Worm (Caenorhabditis elegans) whole organism, L2 larva: ENCODE measurements around the gene T23D5.8.

Experiments
- C34F6.9 ChIP-seq: fragments of 150-350 bp; optimal IDR thresholded peaks from 2 replicates; lab custom pipeline; 2014; ENCODE audit warnings: missing biosample characterization, missing genetic modification characterization
- F13H6.1 ChIP-seq: sonication (generic microtip); optimal IDR thresholded peaks from 2 replicates; lab custom pipeline; 2016; ENCODE audit warnings: missing genetic modification characterization, missing compliant biosample characterization
- R02D3.7 ChIP-seq: fragments of 150-350 bp; optimal IDR thresholded peaks from 2 replicates; lab custom pipeline; 2014; ENCODE audit warnings: missing biosample characterization, missing genetic modification characterization
- ZK546.5 ChIP-seq: sonication (generic microtip); optimal IDR thresholded peaks from 2 replicates; lab custom pipeline; 2017; ENCODE audit warnings: missing biosample characterization, missing genetic modification characterization
- aly-2 ChIP-seq: fragments of 150-350 bp; optimal IDR thresholded peaks from 2 replicates; lab custom pipeline; 2014; ENCODE audit warnings: missing biosample characterization, missing genetic modification characterization
- ama-1 ChIP-seq: fragments of 150-350 bp; optimal IDR thresholded peaks from 2 replicates; lab custom pipeline; 2018; ENCODE audit warnings: inconsistent platforms
- blmp-1 ChIP-seq: sonication (generic microtip); optimal IDR thresholded peaks from 2 replicates; lab custom pipeline; 2017; ENCODE audit warnings: missing genetic modification characterization, mild to moderate bottlenecking, missing compliant biosample characterization, antibody characterized with exemption, moderate library complexity; ENCODE audit not compliant: insufficient read depth
- ceh-16 ChIP-seq: fragments of 150-350 bp; optimal IDR thresholded peaks from 2 replicates; lab custom pipeline; 2014; ENCODE audit warnings: missing biosample characterization, missing genetic modification characterization
- ceh-82 ChIP-seq: fragments of 150-350 bp; optimal IDR thresholded peaks from 2 replicates; lab custom pipeline; 2014; ENCODE audit warnings: missing biosample characterization, missing genetic modification characterization
- egl-27 ChIP-seq: sonication (generic microtip); optimal IDR thresholded peaks from 3 replicates; lab custom pipeline; 2017; ENCODE audit warnings: missing biosample characterization, missing genetic modification reagents, missing genetic modification characterization
- elt-1 ChIP-seq: fragments of 150-350 bp; optimal IDR thresholded peaks from 2 replicates; lab custom pipeline; 2014; ENCODE audit warnings: missing biosample characterization, missing genetic modification characterization
- elt-3 ChIP-seq: sonication (generic microtip); optimal IDR thresholded peaks from 2 replicates; lab custom pipeline; 2017; ENCODE audit warnings: missing biosample characterization, missing genetic modification characterization
- fos-1 ChIP-seq: fragments of 150-350 bp; optimal IDR thresholded peaks from 2 replicates; lab custom pipeline; 2014; ENCODE audit warnings: missing biosample characterization, missing genetic modification characterization
- gmeb-1 ChIP-seq: fragments of 150-350 bp; optimal IDR thresholded peaks from 2 replicates; lab custom pipeline; 2014; ENCODE audit warnings: missing biosample characterization, missing genetic modification characterization
- lin-13 ChIP-seq: fragments of 150-350 bp; optimal IDR thresholded peaks from 2 replicates; lab custom pipeline; 2014; ENCODE audit warnings: missing biosample characterization, missing genetic modification reagents, missing genetic modification characterization
- lin-39 ChIP-seq: fragments of 150-350 bp; optimal IDR thresholded peaks from 2 replicates; lab custom pipeline; 2014; ENCODE audit warnings: missing biosample characterization, missing genetic modification reagents, missing genetic modification characterization
- lsy-2 ChIP-seq, 2 experiments: fragments of 150-350 bp in 1 of 2; sonication (generic microtip) in 1 of 2; optimal IDR thresholded peaks; 2 replicates each; lab custom pipeline; 2014 to 2017; ENCODE audit warnings: missing biosample characterization in 2 of 2, missing genetic modification characterization in 2 of 2
- mbf-1 ChIP-seq: sonication (generic microtip); optimal IDR thresholded peaks from 2 replicates; lab custom pipeline; 2017; ENCODE audit warnings: missing biosample characterization, missing genetic modification characterization
- mdl-1 ChIP-seq, 2 experiments: fragments of 150-350 bp in 1 of 2; sonication (generic microtip) in 1 of 2; optimal IDR thresholded peaks; 2 replicates each; lab custom pipeline; 2017; ENCODE audit warnings: missing biosample characterization in 2 of 2, missing genetic modification characterization in 2 of 2
- nhr-10 ChIP-seq: sonication (generic microtip); optimal IDR thresholded peaks from 2 replicates; lab custom pipeline; 2017; ENCODE audit warnings: missing biosample characterization, missing genetic modification characterization
- nhr-11 ChIP-seq: fragments of 150-350 bp; optimal IDR thresholded peaks from 2 replicates; lab custom pipeline; 2014; ENCODE audit warnings: missing biosample characterization, missing genetic modification characterization
- nhr-12 ChIP-seq: fragments of 150-350 bp; optimal IDR thresholded peaks from 2 replicates; lab custom pipeline; 2014; ENCODE audit warnings: missing biosample characterization, missing genetic modification characterization
- nhr-129 ChIP-seq: fragments of 150-350 bp; optimal IDR thresholded peaks from 2 replicates; lab custom pipeline; 2014; ENCODE audit warnings: missing biosample characterization, missing genetic modification characterization
- nhr-23 ChIP-seq: fragments of 150-350 bp; optimal IDR thresholded peaks from 2 replicates; lab custom pipeline; 2014; ENCODE audit warnings: missing biosample characterization, missing genetic modification reagents, missing genetic modification characterization
- nhr-237 ChIP-seq: fragments of 150-350 bp; optimal IDR thresholded peaks from 2 replicates; lab custom pipeline; 2014; ENCODE audit warnings: missing biosample characterization, missing genetic modification characterization
- nhr-25 ChIP-seq: fragments of 150-350 bp; sonication (generic microtip); optimal IDR thresholded peaks from 3 replicates; lab custom pipeline; 2014; ENCODE audit warnings: missing biosample characterization, missing genetic modification characterization
- nhr-77 ChIP-seq: fragments of 150-350 bp; optimal IDR thresholded peaks from 2 replicates; lab custom pipeline; 2014; ENCODE audit warnings: missing biosample characterization, missing genetic modification characterization
- peb-1 ChIP-seq: fragments of 150-350 bp; optimal IDR thresholded peaks from 2 replicates; lab custom pipeline; 2014; ENCODE audit warnings: missing biosample characterization, missing genetic modification characterization
- sem-4 ChIP-seq: fragments of 150-350 bp; optimal IDR thresholded peaks from 2 replicates; lab custom pipeline; 2014; ENCODE audit warnings: missing biosample characterization, missing genetic modification reagents, missing genetic modification characterization
- sma-9 ChIP-seq, 2 experiments: fragments of 150-350 bp in 1 of 2; sonication (generic microtip) in 1 of 2; optimal IDR thresholded peaks; 2 replicates each; lab custom pipeline; 2014 to 2016; ENCODE audit warnings: missing genetic modification characterization in 2 of 2, mild to moderate bottlenecking in 1 of 2, missing biosample characterization in 1 of 2, missing compliant biosample characterization in 1 of 2, missing genetic modification reagents in 1 of 2, moderate library complexity in 1 of 2
- snpc-4 ChIP-seq: fragments of 150-350 bp; optimal IDR thresholded peaks from 2 replicates; lab custom pipeline; 2014; ENCODE audit warnings: missing biosample characterization, missing genetic modification characterization
- unc-55 ChIP-seq: fragments of 150-350 bp; sonication (generic microtip); optimal IDR thresholded peaks from 3 replicates; lab custom pipeline; 2014; ENCODE audit warnings: missing biosample characterization, missing genetic modification reagents, missing genetic modification characterization
- unc-62 ChIP-seq: fragments of 150-350 bp; optimal IDR thresholded peaks from 2 replicates; lab custom pipeline; 2014; ENCODE audit warnings: missing biosample characterization, missing genetic modification reagents, missing genetic modification characterization
- zag-1 ChIP-seq: fragments of 150-350 bp; optimal IDR thresholded peaks from 2 replicates; lab custom pipeline; 2014; ENCODE audit warnings: missing biosample characterization, missing genetic modification characterization
- ztf-1 ChIP-seq: fragments of 200-800 bp; sonication (Bioruptor generic); conservative IDR thresholded peaks from 2 replicates; pipeline ENCODE4 v1.3.6; 2022; ENCODE audit warnings: missing genetic modification characterization, missing compliant biosample characterization
- ztf-11 ChIP-seq: sonication (generic microtip); optimal IDR thresholded peaks from 2 replicates; lab custom pipeline; 2017; ENCODE audit warnings: missing biosample characterization, missing genetic modification characterization

Gene T23D5.8

DNA sequence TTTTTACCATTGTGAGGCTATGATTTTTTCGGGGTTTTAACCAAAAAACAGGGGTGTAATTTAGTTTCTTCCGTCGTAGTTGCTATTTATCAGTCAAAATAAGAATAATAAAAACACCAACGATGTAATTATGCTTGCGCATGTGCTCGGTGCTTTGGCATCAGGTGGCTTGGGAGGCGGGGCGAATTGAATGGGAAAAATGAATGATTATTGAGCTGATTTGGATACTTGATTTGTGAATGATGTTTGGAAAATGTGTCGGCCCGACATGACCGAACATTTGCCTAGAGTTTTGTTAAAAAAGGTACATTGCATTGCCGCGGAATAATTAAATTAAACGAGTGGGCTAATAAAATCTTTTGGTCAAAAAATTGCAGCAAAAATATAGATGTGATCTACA is 16.0 kb downstream of the T23D5.8 start, which contains the start of gene str-38:
TSS of gene str-38 (minus strand) at position 101 of the 400 bp plus-strand sequence.
- no peak for TF ChIP-seq peb-1 (tag; lab: Kevin White, UChicago)
- TF ChIP-seq nhr-77 (tag; lab: Kevin White, UChicago): no peak
- TF ChIP-seq lin-39 (tag; lab: Kevin White, UChicago): no peak
- no peak for TF ChIP-seq ztf-1 (GFP tag; lab: Robert Waterston, UW)
- no peak for TF ChIP-seq nhr-10
- no peak for TF ChIP-seq ceh-16 (tag; lab: Kevin White, UChicago)
- no peak for TF ChIP-seq F13H6.1 (tag; lab: Kevin White, UChicago)
- no peak for TF ChIP-seq nhr-23 (tag; lab: Kevin White, UChicago)
- no peak for TF ChIP-seq aly-2
- TF ChIP-seq nhr-129: no peak
- TF ChIP-seq lsy-2 (tag; optimal IDR thresholded peaks at IDR 0.05; lab: Kevin White, UChicago): no peak
- TF ChIP-seq sma-9 (GFP tag; optimal IDR thresholded peaks at IDR 0.05; lab: Kevin White, UChicago): no peak
- no peak for TF ChIP-seq sma-9 (tag; optimal IDR thresholded peaks at IDR 0.05; lab: Kevin White, UChicago)
- TF ChIP-seq ceh-82: no peak
- TF ChIP-seq R02D3.7 (tag; lab: Kevin White, UChicago): no peak
- TF ChIP-seq nhr-25: no peak
- no peak for TF ChIP-seq elt-1
- no peak for TF ChIP-seq mdl-1 (tag; optimal IDR thresholded peaks at IDR 0.05; lab: Kevin White, UChicago)
- TF ChIP-seq sem-4 (tag; lab: Kevin White, UChicago): no peak
- TF ChIP-seq ama-1 (lab: Kevin White, UChicago): no peak

DNA sequence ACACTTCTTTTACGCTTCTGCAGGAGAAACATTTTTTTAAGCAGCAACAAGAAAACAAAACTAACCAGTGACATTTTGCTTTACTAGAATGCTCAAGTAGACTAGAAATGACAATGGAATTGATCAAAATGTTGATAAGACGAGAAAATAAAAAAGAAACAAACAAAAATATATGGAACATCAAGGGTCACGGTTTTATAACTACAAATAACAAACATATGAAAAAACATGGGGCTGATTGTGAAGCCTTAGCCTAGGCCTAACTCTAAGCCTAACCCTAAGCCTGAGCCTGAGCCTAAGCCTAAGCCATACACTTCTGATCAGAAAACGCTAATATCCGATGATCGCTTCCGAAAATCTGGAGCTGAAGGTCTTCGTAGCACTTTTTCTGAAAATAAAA is 17.8 kb downstream of the T23D5.8 start, which contains the start of gene Y6E2A.10:
TSS of gene Y6E2A.10 (minus strand) at position 101 of the 400 bp plus-strand sequence.
- no peak for TF ChIP-seq nhr-12 (tag; lab: Kevin White, UChicago)
- no peak for TF ChIP-seq mbf-1 (tag; lab: Kevin White, UChicago)
- no peak for TF ChIP-seq C34F6.9 (tag; lab: Kevin White, UChicago)
- no peak for TF ChIP-seq unc-55 (GFP tag; lab: Kevin White, UChicago)
- no peak for TF ChIP-seq gmeb-1 (tag; lab: Kevin White, UChicago)
- TF ChIP-seq ceh-82: no peak
- no peak for TF ChIP-seq snpc-4 (tag; lab: Kevin White, UChicago)
- TF ChIP-seq R02D3.7 (tag; lab: Kevin White, UChicago): no peak
- no peak for TF ChIP-seq lin-13 (GFP tag; lab: Kevin White, UChicago)
- TF ChIP-seq ZK546.5 (tag; lab: Kevin White, UChicago): no peak
- no peak for TF ChIP-seq F13H6.1 (tag; lab: Kevin White, UChicago)
- no peak for TF ChIP-seq elt-1
- TF ChIP-seq ztf-11 (tag; lab: Kevin White, UChicago): no peak
- TF ChIP-seq lsy-2 (tag; optimal IDR thresholded peaks at IDR 0.05; lab: Kevin White, UChicago): no peak
- no peak for TF ChIP-seq fos-1 (tag; lab: Kevin White, UChicago)
- TF ChIP-seq blmp-1 (tag; lab: Kevin White, UChicago): no peak
- TF ChIP-seq ama-1 (lab: Kevin White, UChicago): no peak
- TF ChIP-seq ceh-16 (tag; lab: Kevin White, UChicago): no peak
- TF ChIP-seq zag-1 (tag; lab: Kevin White, UChicago): no peak
- no peak for TF ChIP-seq nhr-237 (tag; lab: Kevin White, UChicago)

DNA sequence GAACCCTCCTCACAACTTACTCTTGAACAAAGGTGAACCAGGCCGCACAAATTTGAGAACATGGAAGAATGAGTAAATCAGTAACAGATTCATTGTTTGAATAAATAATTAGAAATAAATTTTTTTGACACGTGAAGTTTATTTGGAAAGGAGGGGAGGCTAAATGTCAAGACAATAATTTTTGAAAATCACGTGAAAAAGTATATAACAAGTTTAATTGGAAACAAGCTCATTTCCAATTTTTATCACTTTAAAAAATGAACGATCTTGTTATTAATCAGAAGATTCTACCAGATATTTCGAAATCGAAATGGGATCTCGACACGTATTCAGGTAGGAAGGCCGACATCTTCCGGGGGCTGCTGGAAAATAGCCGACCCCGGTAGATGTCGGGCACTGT is 21.6 kb downstream of the T23D5.8 start, which contains the start of the genes irld-57 and sfxn-1.3:
TSS of gene irld-57 (minus strand) at position 101 of the 400 bp plus-strand sequence.
TSS of gene sfxn-1.3 (plus strand) at position 232 of the 400 bp plus-strand sequence.
- TF ChIP-seq egl-27 (tag; lab: Kevin White, UChicago) (no peak), sem-4 (tag; lab: Kevin White, UChicago) (no peak)

DNA sequence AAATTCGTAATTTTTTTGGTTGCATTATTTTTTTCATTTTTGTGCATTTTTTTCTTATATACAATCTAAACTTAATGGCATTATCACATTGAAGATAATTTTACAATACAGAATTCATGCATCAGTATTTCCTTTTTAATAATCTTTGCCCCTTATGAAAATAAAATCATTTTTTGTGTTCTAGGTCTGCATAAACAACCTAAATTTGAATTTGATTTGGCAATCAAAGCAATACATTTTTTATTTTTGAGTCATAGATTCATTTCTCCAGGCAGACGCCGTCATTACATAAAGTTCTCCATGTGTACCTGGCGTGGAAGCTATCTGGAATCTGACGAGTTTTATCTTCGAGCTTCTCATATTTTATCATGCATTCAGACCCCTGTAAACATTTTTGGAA is 26.4 kb downstream of the T23D5.8 start, which contains the start of gene srh-140:
TSS of gene srh-140 (plus strand) at position 301 of the 400 bp plus-strand sequence.
- TF ChIP-seq ama-1 (lab: Kevin White, UChicago): no peak

ce11 chrV:15721431-15721830 is 26.8 kb downstream of the T23D5.8 start:
- TF ChIP-seq nhr-12 (tag; lab: Kevin White, UChicago) (no peak), ztf-11 (tag; lab: Kevin White, UChicago) (no peak), mdl-1 (tag; optimal IDR thresholded peaks at IDR 0.05; lab: Kevin White, UChicago) (no peak), ama-1 (lab: Kevin White, UChicago) (no peak), unc-62 (GFP tag; lab: Kevin White, UChicago) (no peak), nhr-23 (tag; lab: Kevin White, UChicago) (no peak), elt-1 (no peak), nhr-11 (tag; lab: Kevin White, UChicago) (no peak), lsy-2 (tag; optimal IDR thresholded peaks at IDR 0.05; lab: Kevin White, UChicago) (no peak), elt-3 (no peak), nhr-10 (no peak)
- TF ChIP-seq, all 48 proteins: peak for 0
